Worm (Caenorhabditis elegans): ENCODE results near the gene hyls-1.

ce11 chrV:7231524-7231923 is 5.7 kb upstream of the hyls-1 start:
- TF ChIP-seq R02D3.7 (tag; optimal IDR thresholded peaks at IDR 0.05), result no peak
- TF ChIP-seq zag-1 (tag; optimal IDR thresholded peaks at IDR 0.05), result no peak
